Fruit fly (Drosophila melanogaster) whole organism, wandering third instar larva: ENCODE data around the gene CG7778.

ENCODE experiments used
- Abd-B ChIP-seq: fragments of >200 bp; optimal IDR thresholded peaks from 2 replicates; lab custom pipeline; 2017; ENCODE audit warnings: missing biosample characterization, missing genetic modification characterization
- CrebA ChIP-seq: fragments of 200-800 bp; sonication (Bioruptor generic); optimal IDR thresholded peaks from 2 replicates; lab custom pipeline; 2016; ENCODE audit warnings: missing biosample characterization, mild to moderate bottlenecking, missing genetic modification characterization, borderline replicate concordance
- Mio ChIP-seq: sonication (Bioruptor generic); optimal IDR thresholded peaks from 2 replicates; lab custom pipeline; 2016; ENCODE audit warnings: missing biosample characterization, missing genetic modification characterization
- N ChIP-seq: fragments of >200 bp; optimal IDR thresholded peaks from 2 replicates; lab custom pipeline; 2018; ENCODE audit warnings: missing biosample characterization, missing external identifiers, missing genetic modification characterization
- OdsH ChIP-seq: fragments of 200-800 bp; sonication (Bioruptor generic); optimal IDR thresholded peaks from 2 replicates; lab custom pipeline; 2016; ENCODE audit warnings: missing biosample characterization, mild to moderate bottlenecking, missing genetic modification characterization
- br ChIP-seq: fragments of 200-800 bp; sonication (Bioruptor generic); optimal IDR thresholded peaks from 2 replicates; lab custom pipeline; 2016; ENCODE audit warnings: missing biosample characterization, missing genetic modification characterization
- brk ChIP-seq: fragments of 200-800 bp; sonication (Bioruptor generic); optimal IDR thresholded peaks from 2 replicates; lab custom pipeline; 2016; ENCODE audit warnings: missing biosample characterization, mild to moderate bottlenecking, missing genetic modification characterization
- dsf ChIP-seq: sonication (Bioruptor generic); optimal IDR thresholded peaks from 2 replicates; lab custom pipeline; 2016; ENCODE audit warnings: missing biosample characterization, missing genetic modification characterization, borderline replicate concordance
- fru ChIP-seq: fragments of 200-800 bp; sonication (Bioruptor generic); optimal IDR thresholded peaks from 3 replicates; lab custom pipeline; 2016; ENCODE audit warnings: missing biosample characterization, mild to moderate bottlenecking, missing genetic modification characterization
- h ChIP-seq: fragments of 200-800 bp; sonication (Bioruptor generic); optimal IDR thresholded peaks from 3 replicates; lab custom pipeline; 2016; ENCODE audit warnings: missing biosample characterization, mild to moderate bottlenecking, missing genetic modification characterization
- jim ChIP-seq: fragments of 175-275, 200-325 bp; sonication (Bioruptor generic); optimal IDR thresholded peaks from 2 replicates; lab custom pipeline; 2016; ENCODE audit warnings: missing biosample characterization, mild to moderate bottlenecking, missing genetic modification characterization
- lola ChIP-seq: fragments of >200 bp; optimal IDR thresholded peaks from 2 replicates; lab custom pipeline; 2017; ENCODE audit warnings: missing biosample characterization, missing genetic modification characterization
- psq ChIP-seq: fragments of 200-800 bp; sonication (Bioruptor generic); optimal IDR thresholded peaks from 3 replicates; lab custom pipeline; 2017; ENCODE audit warnings: missing biosample characterization, mild to moderate bottlenecking, missing genetic modification characterization, moderate library complexity
- tai ChIP-seq: sonication (Bioruptor generic); optimal IDR thresholded peaks from 2 replicates; lab custom pipeline; 2016; ENCODE audit warnings: missing biosample characterization, missing genetic modification characterization

DNA sequence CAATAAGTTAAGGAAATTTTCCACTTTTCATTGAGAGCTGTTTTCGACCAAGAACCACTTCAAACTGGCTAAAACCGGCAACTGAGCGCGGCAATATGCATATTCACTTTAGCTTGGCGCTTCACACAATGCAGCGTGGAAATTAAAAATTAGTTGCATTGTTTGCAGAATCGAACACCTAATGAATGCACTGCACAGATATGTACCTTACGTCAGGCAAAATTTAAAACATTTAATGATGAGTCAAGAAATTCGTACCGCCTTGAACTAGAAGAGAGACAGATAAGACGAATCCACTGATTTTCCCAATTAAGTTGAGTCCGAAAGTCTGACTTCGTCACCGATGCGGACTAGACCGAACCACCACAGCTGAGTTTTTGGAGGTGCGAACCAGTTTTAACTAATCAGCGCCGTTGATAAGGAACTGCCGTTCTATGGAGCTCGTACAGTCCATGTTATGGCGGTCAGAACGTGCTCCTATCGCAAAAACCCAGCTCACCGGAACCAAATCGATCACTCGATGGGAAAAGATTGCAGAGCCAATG is 18.6 kb upstream of the CG7778 start:
- no peak for TF ChIP-seq lola (GFP tag; lab: Kevin White, UChicago)
- TF ChIP-seq psq (GFP tag; lab: Kevin White, UChicago): no peak
- TF ChIP-seq CrebA: no peak
- TF ChIP-seq tai (GFP tag; lab: Kevin White, UChicago): no peak
- TF ChIP-seq h (GFP tag; lab: Kevin White, UChicago): no peak
- TF ChIP-seq brk: no peak
- no peak for TF ChIP-seq dsf (GFP tag; lab: Kevin White, UChicago)
- no peak for TF ChIP-seq fru (GFP tag; lab: Kevin White, UChicago)
- TF ChIP-seq jim (GFP tag; lab: Kevin White, UChicago): no peak
- no peak for TF ChIP-seq Abd-B
- no peak for TF ChIP-seq OdsH (GFP tag; lab: Kevin White, UChicago)
- TF ChIP-seq br (GFP tag; lab: Kevin White, UChicago): no peak
- TF ChIP-seq N (GFP tag; lab: Kevin White, UChicago): no peak
- no peak for TF ChIP-seq Mio (GFP tag; lab: Kevin White, UChicago)
